Worm (Caenorhabditis elegans): ENCODE data around the gene ddn-3.

ddn-3 gene

DNA sequence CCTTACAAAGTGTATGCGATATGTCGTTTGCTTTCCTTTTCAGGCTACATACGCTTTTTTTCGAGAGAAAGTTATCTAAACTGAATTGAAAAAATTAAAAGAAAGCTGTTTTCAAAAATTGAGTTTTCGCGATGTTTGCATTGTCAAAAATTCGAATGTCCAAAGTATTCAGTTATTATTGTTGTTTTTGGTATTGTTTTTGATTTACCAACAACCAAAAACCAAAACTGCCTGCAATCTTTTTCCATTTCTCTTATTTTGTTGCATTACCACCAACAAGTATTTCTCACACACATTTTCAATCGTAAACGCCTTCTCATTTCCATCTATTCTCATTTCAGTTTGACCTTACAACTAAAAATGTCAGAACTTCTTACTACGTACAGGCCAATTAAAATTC, 17.8 kb upstream of the ddn-3 start, which contains the start of gene pepm-1:
pepm-1 (plus strand) TSS at position 301 of the 400 bp plus-strand sequence.
- TF ChIP-seq elt-2 (tag; optimal IDR thresholded peaks at IDR 0.05) (no peak), nhr-28 (tag; optimal IDR thresholded peaks at IDR 0.05) (no peak), elt-1 (tag; optimal IDR thresholded peaks at IDR 0.05) (no peak), nfya-1 (tag; optimal IDR thresholded peaks at IDR 0.05; ENCODE audit: insufficient read depth) (no peak), mml-1 (tag; optimal IDR thresholded peaks at IDR 0.05) (no peak), egl-27 (tag; optimal IDR thresholded peaks at IDR 0.05) (no peak), aly-2 (tag; optimal IDR thresholded peaks at IDR 0.05) (no peak), pha-4 (tag; optimal IDR thresholded peaks at IDR 0.05) (no peak), nhr-67 (tag; optimal IDR thresholded peaks at IDR 0.05) (no peak), ceh-28 (tag; optimal IDR thresholded peaks at IDR 0.05) (no peak), ztf-11 (tag; optimal IDR thresholded peaks at IDR 0.05) (no peak), elt-3 (tag; optimal IDR thresholded peaks at IDR 0.05) (no peak)

DNA sequence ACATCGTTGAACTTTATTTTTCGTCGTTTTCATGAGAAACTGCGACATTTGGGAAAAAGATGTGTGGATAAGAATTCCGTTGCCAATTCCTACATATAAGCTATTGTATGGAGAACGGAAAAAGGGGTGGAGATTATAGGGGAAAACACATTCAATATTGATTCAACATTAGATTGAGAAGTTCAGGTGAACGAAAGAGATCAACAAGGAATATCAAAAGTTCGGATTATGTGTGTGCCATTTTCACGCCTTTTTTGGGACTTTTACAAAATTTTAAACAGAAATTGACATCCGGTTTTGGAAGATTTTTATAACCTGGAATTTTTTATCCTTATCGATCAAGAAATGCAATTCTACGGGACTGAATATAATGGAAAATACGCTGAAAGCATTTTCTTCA, 16.8 kb upstream of the ddn-3 start, which contains the start of gene F47B8.5:
F47B8.5 (minus strand) TSS at position 101 of the 400 bp plus-strand sequence.
- TF ChIP-seq unc-39 (tag; optimal IDR thresholded peaks at IDR 0.05) (no peak), nhr-76 (tag; optimal IDR thresholded peaks at IDR 0.05) (no peak)

DNA sequence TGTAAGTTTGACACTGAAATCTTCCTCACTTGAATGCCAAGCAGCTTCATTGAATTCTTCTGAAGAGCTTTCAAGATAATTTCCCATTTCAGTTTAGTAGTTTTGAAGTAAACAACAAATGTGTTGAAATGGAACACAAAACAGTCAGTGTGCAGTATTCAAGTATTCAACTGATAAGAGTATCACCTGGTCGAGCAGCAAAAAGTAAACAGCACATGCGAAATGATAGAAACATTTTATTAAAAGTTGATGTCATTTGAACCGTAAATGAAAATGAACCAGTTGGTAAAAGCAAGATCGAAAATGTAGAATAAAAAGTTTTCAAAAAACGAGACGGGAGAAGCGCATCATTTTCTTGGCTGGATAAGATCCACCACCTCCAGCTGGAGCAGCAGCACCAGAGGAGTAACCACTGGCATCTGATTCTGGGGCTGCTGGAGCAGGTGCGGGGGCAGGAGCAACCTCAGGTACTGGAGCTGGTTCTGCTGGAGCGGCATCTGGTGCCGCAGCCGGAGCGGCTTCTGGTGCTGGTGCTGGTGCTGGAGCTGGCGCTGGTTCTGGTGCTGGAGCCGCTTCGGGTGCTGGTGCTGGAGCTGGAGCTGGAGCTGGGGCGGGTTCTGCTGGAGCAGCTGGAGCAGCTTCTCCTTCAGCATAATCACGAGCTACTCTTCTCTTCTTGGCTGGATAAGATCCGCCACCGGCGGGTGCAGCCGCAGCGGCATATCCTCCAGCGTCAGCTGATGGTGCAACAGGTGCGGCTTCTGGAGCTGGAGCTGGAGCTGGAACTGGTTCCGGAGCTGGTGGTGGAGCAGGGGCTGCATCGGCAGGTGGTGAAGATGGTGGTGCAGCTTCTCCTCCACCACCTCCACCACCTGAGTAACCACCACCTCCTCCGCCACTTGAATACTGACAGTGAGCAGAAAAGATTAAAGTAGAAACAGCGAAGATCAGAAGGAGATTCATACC, 13.8 kb upstream of the ddn-3 start, which contains the start of the genes F47B8.4 and F47B8.18:
F47B8.4 (minus strand) TSS at position 172 of the 966 bp plus-strand sequence.
F47B8.18 (minus strand) TSS at position 963 of the 966 bp plus-strand sequence.
- TF ChIP-seq ZK546.5 (tag; optimal IDR thresholded peaks at IDR 0.05) (no peak), pqm-1 (tag; optimal IDR thresholded peaks at IDR 0.05) (peak; percentile 59), elt-2 (tag; optimal IDR thresholded peaks at IDR 0.05) (peak; percentile 69), fos-1 (tag; optimal IDR thresholded peaks at IDR 0.05) (no peak), nhr-25 (tag; optimal IDR thresholded peaks at IDR 0.05) (no peak), pha-4 (tag; optimal IDR thresholded peaks at IDR 0.05) (peak; percentile 90), ceh-16 (tag; optimal IDR thresholded peaks at IDR 0.05) (no peak)

DNA sequence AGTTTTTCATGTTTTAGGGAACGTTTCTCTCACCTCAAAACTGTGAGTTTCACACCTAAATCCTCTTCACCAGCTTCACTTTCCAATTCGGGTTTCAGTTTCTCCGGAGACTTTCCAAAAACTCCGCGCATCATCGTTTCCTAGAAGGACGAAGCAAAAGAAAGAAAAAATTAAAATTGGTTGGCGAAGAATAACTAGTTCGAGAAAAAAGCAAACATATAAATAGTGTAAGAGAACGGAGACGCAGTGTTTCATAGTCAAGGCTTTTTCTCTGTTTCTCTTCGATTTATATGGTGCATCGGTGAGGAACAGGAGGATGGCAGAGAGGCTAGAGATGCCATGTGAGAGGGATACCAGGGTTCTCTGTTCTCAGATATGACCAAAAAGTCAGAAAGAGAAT, 11.7 kb upstream of the ddn-3 start, which contains the start of gene F47B8.3:
F47B8.3 (minus strand) TSS at position 261 of the 400 bp plus-strand sequence.
- TF ChIP-seq zag-1 (tag; optimal IDR thresholded peaks at IDR 0.05): no peak
- no peak for TF ChIP-seq fkh-2 (tag; optimal IDR thresholded peaks at IDR 0.05)
- TF ChIP-seq pqm-1 (tag; optimal IDR thresholded peaks at IDR 0.05): no peak
- peak; percentile 15 for TF ChIP-seq lin-15B (tag; optimal IDR thresholded peaks at IDR 0.05)
- no peak for TF ChIP-seq nhr-237 (tag; optimal IDR thresholded peaks at IDR 0.05)
- peak; percentile 17 for TF ChIP-seq snpc-4 (tag; optimal IDR thresholded peaks at IDR 0.05)
- peak; percentile 27 for TF ChIP-seq egl-5 (tag; optimal IDR thresholded peaks at IDR 0.05)
- no peak for TF ChIP-seq nhr-76 (tag; optimal IDR thresholded peaks at IDR 0.05)
- TF ChIP-seq elt-2 (tag; optimal IDR thresholded peaks at IDR 0.05): no peak
- TF ChIP-seq unc-39 (tag; optimal IDR thresholded peaks at IDR 0.05): no peak
- no peak for TF ChIP-seq ztf-4 (tag; optimal IDR thresholded peaks at IDR 0.05)
- no peak for TF ChIP-seq elt-1 (tag; optimal IDR thresholded peaks at IDR 0.05)
- TF ChIP-seq lin-39 (tag; optimal IDR thresholded peaks at IDR 0.05): no peak
- TF ChIP-seq tbx-2 (tag; optimal IDR thresholded peaks at IDR 0.05): no peak
- TF ChIP-seq ceh-82 (tag; optimal IDR thresholded peaks at IDR 0.05): no peak
- TF ChIP-seq ceh-9 (tag; optimal IDR thresholded peaks at IDR 0.05): no peak
- no peak for TF ChIP-seq jun-1 (tag; optimal IDR thresholded peaks at IDR 0.05)
- TF ChIP-seq R02D3.7 (tag; optimal IDR thresholded peaks at IDR 0.05): no peak
- no peak for TF ChIP-seq unc-62 (GFP tag; optimal IDR thresholded peaks at IDR 0.05)
- TF ChIP-seq elt-3 (tag; optimal IDR thresholded peaks at IDR 0.05): no peak
- TF ChIP-seq nhr-11 (tag; optimal IDR thresholded peaks at IDR 0.05): no peak
- TF ChIP-seq mdl-1 (tag; optimal IDR thresholded peaks at IDR 0.05): no peak
- TF ChIP-seq nhr-28 (tag; optimal IDR thresholded peaks at IDR 0.05): no peak
- no peak for TF ChIP-seq daf-12 (tag; optimal IDR thresholded peaks at IDR 0.05)
- peak; percentile 45 for TF ChIP-seq nhr-25 (tag; optimal IDR thresholded peaks at IDR 0.05)
- no peak for TF ChIP-seq mml-1 (tag; optimal IDR thresholded peaks at IDR 0.05)
- TF ChIP-seq nhr-67 (tag; optimal IDR thresholded peaks at IDR 0.05): no peak
- no peak for TF ChIP-seq ceh-28 (tag; optimal IDR thresholded peaks at IDR 0.05)
- no peak for TF ChIP-seq nhr-43 (tag; optimal IDR thresholded peaks at IDR 0.05; ENCODE audit: poor library complexity, severe bottlenecking)
- TF ChIP-seq nhr-77 (tag; optimal IDR thresholded peaks at IDR 0.05): no peak
- TF ChIP-seq fkh-10 (GFP tag; optimal IDR thresholded peaks at IDR 0.05): no peak
- TF ChIP-seq nhr-23 (tag; optimal IDR thresholded peaks at IDR 0.05): peak; percentile 6
- TF ChIP-seq nfya-1 (tag; optimal IDR thresholded peaks at IDR 0.05; ENCODE audit: insufficient read depth): peak; percentile 69
- TF ChIP-seq eor-1 (tag; optimal IDR thresholded peaks at IDR 0.05): no peak
- TF ChIP-seq ztf-11 (tag; optimal IDR thresholded peaks at IDR 0.05): no peak
- TF ChIP-seq nhr-12 (tag; optimal IDR thresholded peaks at IDR 0.05): no peak
- TF ChIP-seq lsy-12 (tag; optimal IDR thresholded peaks at IDR 0.05): no peak
- TF ChIP-seq ama-1 (optimal IDR thresholded peaks at IDR 0.05): peak; percentile 5
